Fruit fly (Drosophila melanogaster): ENCODE measurements around the gene Smg5.

The Smg5 gene

DNA sequence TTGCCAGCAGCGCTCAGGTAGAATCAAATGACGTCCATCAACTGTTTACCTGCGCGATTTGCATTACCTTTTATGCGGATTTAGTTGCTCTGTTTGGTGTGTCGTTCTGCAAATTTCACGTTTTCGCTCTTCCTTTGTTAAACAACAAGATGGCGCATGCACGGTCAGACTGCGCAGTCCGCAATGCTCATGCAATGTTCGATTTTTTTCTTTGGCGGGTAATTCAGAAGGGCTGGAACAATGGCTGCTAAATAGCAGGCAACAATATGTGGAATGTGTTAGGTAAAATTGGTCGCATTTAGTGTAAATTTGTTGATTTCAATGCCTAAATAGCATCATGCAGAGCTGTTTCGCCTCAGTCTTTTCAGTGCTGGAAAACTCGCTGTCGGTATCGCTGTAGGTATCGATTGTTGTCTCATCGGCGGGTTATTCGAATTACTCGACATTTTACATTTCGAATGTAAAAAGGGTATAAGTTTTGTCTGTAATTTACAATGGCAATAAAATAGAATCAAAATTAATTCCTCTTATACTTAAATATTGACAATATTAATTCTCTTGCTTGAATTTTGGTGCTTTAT is at the start of gene Smg5:
Gene Smg5 (minus strand): TSS at position 331 of the 581 bp plus-strand sequence.
- TF ChIP-seq ovo (GFP tag; optimal IDR thresholded peaks at IDR 0.05) = peak; percentile 78
- TF ChIP-seq kay (GFP tag; ENCODE audit: borderline replicate concordance) = no peak
- TF ChIP-seq CG14711 (tag; optimal IDR thresholded peaks at IDR 0.05) = peak; percentile 50
- peak; percentile 85 for TF ChIP-seq CG7045 (GFP tag; optimal IDR thresholded peaks at IDR 0.05)
- TF ChIP-seq tj (GFP tag; optimal IDR thresholded peaks at IDR 0.05) = peak; percentile 82
- TF ChIP-seq Crg-1 (GFP tag; optimal IDR thresholded peaks at IDR 0.05) = peak; percentile 71
- TF ChIP-seq cic (GFP tag; optimal IDR thresholded peaks at IDR 0.05) = peak; percentile 54
- peak; percentile 60 for TF ChIP-seq pad (GFP tag; optimal IDR thresholded peaks at IDR 0.05)
- peak; percentile 92 for TF ChIP-seq Hr96 (GFP tag; optimal IDR thresholded peaks at IDR 0.05)
- peak; percentile 28 for TF ChIP-seq CG33017 (tag; optimal IDR thresholded peaks at IDR 0.05)
- peak; percentile 93 for TF ChIP-seq CG1620 (GFP tag; optimal IDR thresholded peaks at IDR 0.05)
- TF ChIP-seq toe (GFP tag; optimal IDR thresholded peaks at IDR 0.05) = no peak
- no peak for TF ChIP-seq CG5204 (GFP tag; optimal IDR thresholded peaks at IDR 0.05)
- peak; percentile 87 for TF ChIP-seq Clk (GFP tag; optimal IDR thresholded peaks at IDR 0.05)
- TF ChIP-seq CG12768 (GFP tag; optimal IDR thresholded peaks at IDR 0.05) = peak; percentile 61
- TF ChIP-seq CG7101 (tag; optimal IDR thresholded peaks at IDR 0.05) = peak; percentile 54
- TF ChIP-seq cnc (optimal IDR thresholded peaks at IDR 0.05) = no peak
- TF ChIP-seq CG11617 (GFP tag; optimal IDR thresholded peaks at IDR 0.05) = peak; percentile 95
- peak; percentile 86 for TF ChIP-seq Mnt (GFP tag; optimal IDR thresholded peaks at IDR 0.05)
- peak; percentile 99 for TF ChIP-seq bab1 (GFP tag; optimal IDR thresholded peaks at IDR 0.05)

DNA sequence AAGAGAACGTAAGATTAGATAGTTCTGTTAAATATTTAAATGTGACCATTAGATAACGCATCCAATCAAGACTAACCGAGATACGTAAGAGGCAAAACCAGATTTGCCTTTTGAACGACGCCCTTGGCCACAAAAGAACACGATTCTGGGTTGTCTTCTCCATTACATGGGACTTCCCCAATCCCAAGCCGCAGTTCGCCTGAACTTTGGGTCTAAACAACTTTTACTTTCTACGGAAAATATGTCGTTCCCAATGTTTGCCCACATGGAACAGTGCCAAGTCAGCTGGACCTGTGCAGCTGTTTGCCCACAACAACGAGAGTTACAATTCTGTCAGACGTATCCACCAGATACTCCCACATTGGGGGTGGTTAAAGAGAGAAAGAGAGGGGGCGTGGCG is 45.3 kb upstream of the Smg5 start:
- no peak for TF ChIP-seq ovo (GFP tag; optimal IDR thresholded peaks at IDR 0.05)
- TF ChIP-seq toe (GFP tag; optimal IDR thresholded peaks at IDR 0.05) = no peak
- no peak for TF ChIP-seq Clk (GFP tag; optimal IDR thresholded peaks at IDR 0.05)
- no peak for TF ChIP-seq CG7045 (GFP tag; optimal IDR thresholded peaks at IDR 0.05)
- no peak for TF ChIP-seq Crg-1 (GFP tag; optimal IDR thresholded peaks at IDR 0.05)
- TF ChIP-seq CG7101 (tag; optimal IDR thresholded peaks at IDR 0.05) = no peak
- no peak for TF ChIP-seq bab1 (GFP tag; optimal IDR thresholded peaks at IDR 0.05)
- no peak for TF ChIP-seq cnc (optimal IDR thresholded peaks at IDR 0.05)
- TF ChIP-seq CG5204 (GFP tag; optimal IDR thresholded peaks at IDR 0.05) = no peak
- TF ChIP-seq CG1620 (GFP tag; optimal IDR thresholded peaks at IDR 0.05) = no peak
- no peak for TF ChIP-seq Hr96 (GFP tag; optimal IDR thresholded peaks at IDR 0.05)
- no peak for TF ChIP-seq CG33017 (tag; optimal IDR thresholded peaks at IDR 0.05)

DNA sequence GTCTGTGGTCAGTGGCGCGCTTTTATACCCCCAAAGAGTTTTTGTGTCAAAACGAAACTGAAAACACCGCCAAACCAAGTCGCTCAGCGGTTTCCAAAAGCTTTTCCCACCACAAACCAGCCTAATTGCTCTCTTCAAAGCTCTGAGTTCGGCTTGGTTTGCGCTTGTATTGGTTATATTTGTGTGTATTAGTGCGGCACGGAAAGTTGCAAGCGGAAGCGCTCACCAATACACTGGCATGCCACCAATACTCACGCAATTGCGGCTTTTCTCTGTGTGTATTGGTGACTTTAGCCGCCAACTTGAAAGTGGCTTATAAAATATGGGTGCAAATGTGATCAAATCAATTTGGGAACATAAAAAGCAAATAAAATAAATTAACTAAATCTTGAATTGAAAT is 43.0 kb upstream of the Smg5 start, which contains the start of gene Vajk3:
Gene Vajk3 (minus strand): TSS at position 1 of the 400 bp plus-strand sequence.
- no peak for TF ChIP-seq pad (GFP tag; optimal IDR thresholded peaks at IDR 0.05)
- no peak for TF ChIP-seq ovo (GFP tag; optimal IDR thresholded peaks at IDR 0.05)
- TF ChIP-seq CG12768 (GFP tag; optimal IDR thresholded peaks at IDR 0.05) = no peak
- no peak for TF ChIP-seq CG33017 (tag; optimal IDR thresholded peaks at IDR 0.05)
- no peak for TF ChIP-seq Mnt (GFP tag; optimal IDR thresholded peaks at IDR 0.05)
- TF ChIP-seq CG7101 (tag; optimal IDR thresholded peaks at IDR 0.05) = no peak
- TF ChIP-seq cnc (optimal IDR thresholded peaks at IDR 0.05) = no peak
- TF ChIP-seq CG5204 (GFP tag; optimal IDR thresholded peaks at IDR 0.05) = no peak
- TF ChIP-seq Clk (GFP tag; optimal IDR thresholded peaks at IDR 0.05) = no peak
- no peak for TF ChIP-seq toe (GFP tag; optimal IDR thresholded peaks at IDR 0.05)
- TF ChIP-seq CG1620 (GFP tag; optimal IDR thresholded peaks at IDR 0.05) = no peak
- no peak for TF ChIP-seq CG7045 (GFP tag; optimal IDR thresholded peaks at IDR 0.05)
- TF ChIP-seq bab1 (GFP tag; optimal IDR thresholded peaks at IDR 0.05) = no peak
- TF ChIP-seq CG11617 (GFP tag; optimal IDR thresholded peaks at IDR 0.05) = no peak

DNA sequence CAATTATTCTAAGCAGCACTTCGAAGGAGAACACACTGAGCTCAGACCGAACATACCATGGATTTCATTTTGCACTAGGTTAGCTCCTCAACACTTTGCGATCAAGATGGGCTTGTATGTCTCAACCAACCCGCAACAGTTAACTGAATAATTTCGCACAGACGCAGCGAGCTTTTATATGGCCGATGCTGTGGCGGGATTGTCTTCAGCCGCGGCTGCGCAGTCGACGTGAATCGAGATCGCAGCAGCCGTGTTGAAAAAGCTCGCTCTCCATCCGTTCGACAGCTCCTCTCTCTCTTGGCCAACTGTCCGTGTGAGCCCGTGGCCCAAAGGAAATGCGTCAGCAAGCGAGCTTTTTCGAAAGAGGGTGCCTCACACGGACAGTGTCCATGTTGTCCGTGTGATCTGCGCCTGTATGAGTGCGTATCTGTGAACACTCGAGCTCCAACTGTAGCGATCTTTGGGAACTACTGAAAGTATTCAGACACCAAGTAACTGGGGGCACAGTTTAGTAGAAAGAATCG is 30.1 kb upstream of the Smg5 start, which contains the start of gene Vajk2:
Gene Vajk2 (minus strand): TSS at position 151 of the 524 bp plus-strand sequence.
- no peak for TF ChIP-seq CG12768 (GFP tag; optimal IDR thresholded peaks at IDR 0.05)
- no peak for TF ChIP-seq CG14711 (tag; optimal IDR thresholded peaks at IDR 0.05)
- TF ChIP-seq cnc (optimal IDR thresholded peaks at IDR 0.05) = no peak
- TF ChIP-seq CG33017 (tag; optimal IDR thresholded peaks at IDR 0.05) = no peak
- no peak for TF ChIP-seq bab1 (GFP tag; optimal IDR thresholded peaks at IDR 0.05)
- TF ChIP-seq CG1620 (GFP tag; optimal IDR thresholded peaks at IDR 0.05) = no peak
- no peak for TF ChIP-seq CG7045 (GFP tag; optimal IDR thresholded peaks at IDR 0.05)
- TF ChIP-seq cic (GFP tag; optimal IDR thresholded peaks at IDR 0.05) = no peak
- TF ChIP-seq tj (GFP tag; optimal IDR thresholded peaks at IDR 0.05) = no peak
- no peak for TF ChIP-seq Mnt (GFP tag; optimal IDR thresholded peaks at IDR 0.05)
- TF ChIP-seq kay (GFP tag; ENCODE audit: borderline replicate concordance) = no peak
- TF ChIP-seq CG11617 (GFP tag; optimal IDR thresholded peaks at IDR 0.05) = no peak
- TF ChIP-seq ovo (GFP tag; optimal IDR thresholded peaks at IDR 0.05) = no peak
- no peak for TF ChIP-seq pad (GFP tag; optimal IDR thresholded peaks at IDR 0.05)
- no peak for TF ChIP-seq toe (GFP tag; optimal IDR thresholded peaks at IDR 0.05)
- TF ChIP-seq CG7101 (tag; optimal IDR thresholded peaks at IDR 0.05) = no peak
- TF ChIP-seq Crg-1 (GFP tag; optimal IDR thresholded peaks at IDR 0.05) = no peak
- no peak for TF ChIP-seq Clk (GFP tag; optimal IDR thresholded peaks at IDR 0.05)
- TF ChIP-seq CG5204 (GFP tag; optimal IDR thresholded peaks at IDR 0.05) = no peak

DNA sequence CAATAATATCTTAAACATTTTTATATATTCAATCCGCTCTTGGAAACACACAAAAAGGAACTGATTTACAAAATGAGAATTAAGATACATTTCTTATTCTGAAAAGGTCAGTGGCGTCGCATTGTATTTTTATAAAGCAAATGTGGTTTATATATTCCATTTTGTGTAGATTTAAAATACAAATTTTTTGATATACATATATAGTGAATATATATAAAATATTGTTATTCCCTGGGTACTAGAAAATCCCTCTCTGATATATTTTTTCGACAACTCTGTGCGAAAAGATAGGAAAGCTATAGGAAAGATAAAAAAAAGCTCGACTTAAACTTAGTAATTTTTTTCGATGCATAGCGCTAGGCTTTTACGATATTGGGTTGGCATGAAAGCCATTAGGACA is 26.9 kb upstream of the Smg5 start, which contains the start of gene CG42711:
Gene CG42711 (minus strand): TSS at position 45 of the 400 bp plus-strand sequence.
- TF ChIP-seq bab1 (GFP tag; optimal IDR thresholded peaks at IDR 0.05) (no peak), CG14711 (tag; optimal IDR thresholded peaks at IDR 0.05) (peak; percentile 16), CG7101 (tag; optimal IDR thresholded peaks at IDR 0.05) (peak; percentile 6), Mnt (GFP tag; optimal IDR thresholded peaks at IDR 0.05) (no peak), CG1620 (GFP tag; optimal IDR thresholded peaks at IDR 0.05) (no peak), CG5204 (GFP tag; optimal IDR thresholded peaks at IDR 0.05) (no peak), kay (GFP tag; ENCODE audit: borderline replicate concordance) (no peak), CG11617 (GFP tag; optimal IDR thresholded peaks at IDR 0.05) (no peak), Clk (GFP tag; optimal IDR thresholded peaks at IDR 0.05) (no peak), CG33017 (tag; optimal IDR thresholded peaks at IDR 0.05) (peak; percentile 23), cic (GFP tag; optimal IDR thresholded peaks at IDR 0.05) (no peak), Crg-1 (GFP tag; optimal IDR thresholded peaks at IDR 0.05) (no peak), CG7045 (GFP tag; optimal IDR thresholded peaks at IDR 0.05) (no peak)
